Worm (Caenorhabditis elegans) whole organism, L2 larva: ENCODE measurements around the gene R05F9.11.
"Not testable (repeated sequence)": the region's sequence is repeated elsewhere in the genome, so short reads cannot be mapped to it uniquely, and the experiment has no call there.

Source experiments
- ZK546.5 ChIP-seq: sonication (generic microtip); optimal IDR thresholded peaks from 2 replicates; lab custom pipeline; 2017; ENCODE audit warnings: missing biosample characterization, missing genetic modification characterization
- elt-1 ChIP-seq: fragments of 150-350 bp; optimal IDR thresholded peaks from 2 replicates; lab custom pipeline; 2014; ENCODE audit warnings: missing biosample characterization, missing genetic modification characterization
- lsy-2 ChIP-seq, 2 experiments: fragments of 150-350 bp in 1 of 2; sonication (generic microtip) in 1 of 2; optimal IDR thresholded peaks; 2 replicates each; lab custom pipeline; 2014 to 2017; ENCODE audit warnings: missing biosample characterization in 2 of 2, missing genetic modification characterization in 2 of 2
- nhr-11 ChIP-seq: fragments of 150-350 bp; optimal IDR thresholded peaks from 2 replicates; lab custom pipeline; 2014; ENCODE audit warnings: missing biosample characterization, missing genetic modification characterization
- nhr-21 ChIP-seq: fragments of 150-350 bp; optimal IDR thresholded peaks from 2 replicates; lab custom pipeline; 2014; ENCODE audit warnings: missing biosample characterization, missing genetic modification characterization
- nhr-237 ChIP-seq: fragments of 150-350 bp; optimal IDR thresholded peaks from 2 replicates; lab custom pipeline; 2014; ENCODE audit warnings: missing biosample characterization, missing genetic modification characterization
- nhr-77 ChIP-seq: fragments of 150-350 bp; optimal IDR thresholded peaks from 2 replicates; lab custom pipeline; 2014; ENCODE audit warnings: missing biosample characterization, missing genetic modification characterization
- sma-9 ChIP-seq, 2 experiments: fragments of 150-350 bp in 1 of 2; sonication (generic microtip) in 1 of 2; optimal IDR thresholded peaks; 2 replicates each; lab custom pipeline; 2014 to 2016; ENCODE audit warnings: missing genetic modification characterization in 2 of 2, mild to moderate bottlenecking in 1 of 2, missing biosample characterization in 1 of 2, missing compliant biosample characterization in 1 of 2, missing genetic modification reagents in 1 of 2, moderate library complexity in 1 of 2
- unc-39 ChIP-seq: fragments of 150-350 bp; optimal IDR thresholded peaks from 2 replicates; lab custom pipeline; 2014; ENCODE audit warnings: missing biosample characterization, missing genetic modification characterization
- ztf-4 ChIP-seq: fragments of 150-350 bp; optimal IDR thresholded peaks from 2 replicates; lab custom pipeline; 2014; ENCODE audit warnings: missing biosample characterization, missing genetic modification characterization

DNA sequence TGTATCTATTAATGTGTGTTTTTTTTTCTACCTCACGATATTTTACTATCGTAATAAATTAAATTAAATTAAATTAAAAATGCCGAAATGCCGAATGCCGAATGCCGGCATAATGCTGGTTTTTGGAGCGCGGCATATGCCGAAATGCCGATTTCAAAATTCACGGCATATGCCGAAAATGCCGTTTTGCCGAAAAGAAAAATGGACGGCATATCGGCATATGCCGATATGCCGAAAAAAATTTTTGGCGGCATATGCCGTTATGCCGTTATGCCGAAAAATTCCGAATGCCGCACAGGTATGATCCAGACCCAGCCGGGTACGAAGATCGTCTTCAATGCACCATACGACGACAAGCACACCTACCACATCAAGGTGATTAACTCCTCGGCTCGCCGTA, 15.5 kb downstream of the R05F9.11 start, which contains the start of gene msp-32:
- TF ChIP-seq ztf-4 (tag; lab: Kevin White, UChicago); unc-39; elt-1 (tag; lab: Kevin White, UChicago); sma-9 (GFP tag; optimal IDR thresholded peaks at IDR 0.05; lab: Kevin White, UChicago); sma-9 (tag; optimal IDR thresholded peaks at IDR 0.05; lab: Kevin White, UChicago); nhr-21 (tag; lab: Kevin White, UChicago); ZK546.5 (tag; lab: Kevin White, UChicago); lsy-2 (tag; optimal IDR thresholded peaks at IDR 0.05; lab: Kevin White, UChicago); nhr-77 (tag; lab: Kevin White, UChicago); nhr-11 (tag; lab: Kevin White, UChicago); nhr-237 (tag; lab: Kevin White, UChicago): not testable (repeated sequence)
